Worm (Caenorhabditis elegans): ENCODE measurements around the gene F36H12.17.
"Not testable (repeated sequence)": the region's sequence is repeated elsewhere in the genome, so short reads cannot be mapped to it uniquely, and the experiment has no call there.

Gene F36H12.17

DNA sequence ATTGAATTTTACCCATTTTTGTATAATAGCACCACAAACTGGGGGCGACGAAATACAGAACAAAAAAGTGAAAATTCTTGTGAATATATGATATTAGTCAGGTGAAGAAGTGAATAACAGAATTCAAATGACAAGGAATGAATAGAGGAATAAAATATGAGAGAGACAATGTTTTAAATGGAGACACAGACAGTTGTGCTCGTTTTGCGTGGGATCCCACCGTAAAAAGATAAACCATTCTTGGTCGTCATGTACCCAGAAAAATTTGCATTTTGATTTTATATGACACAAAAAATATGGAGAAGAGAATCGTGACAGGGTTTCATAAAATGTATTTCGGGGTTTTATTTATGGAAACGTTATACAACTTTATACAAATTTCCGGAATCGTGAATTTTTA is at the start of gene F36H12.17:
Gene F36H12.17, minus strand, starts transcription at position 101 of the 400 bp plus-strand sequence.
- TF ChIP-seq hlh-15 (tag; optimal IDR thresholded peaks at IDR 0.05) (no peak), sox-4 (tag; optimal IDR thresholded peaks at IDR 0.05) (no peak), unc-42 (tag; optimal IDR thresholded peaks at IDR 0.05) (no peak), T23F11.4 (GFP tag; optimal IDR thresholded peaks at IDR 0.05) (no peak), pqm-1 (tag; optimal IDR thresholded peaks at IDR 0.05) (no peak), odd-2 (tag; optimal IDR thresholded peaks at IDR 0.05) (no peak), pax-1 (tag; optimal IDR thresholded peaks at IDR 0.05) (no peak)

ce11 chrIV:5326144-5326543 is 48.5 kb upstream of the F36H12.17 start, which contains the start of gene Y4C6B.4:
TSS of gene Y4C6B.4 (plus strand) at chrIV:5326444.
- TF ChIP-seq ceh-9 (tag; optimal IDR thresholded peaks at IDR 0.05): no peak

ce11 chrIV:5318835-5319303 is 41.2 kb upstream of the F36H12.17 start, which contains the start of gene slc-46A:
TSS of gene slc-46A (plus strand) at chrIV:5319253.
- TF ChIP-seq ceh-24 (tag; optimal IDR thresholded peaks at IDR 0.05) (no peak), nhr-232 (tag; optimal IDR thresholded peaks at IDR 0.05) (no peak), sdc-2 (tag; optimal IDR thresholded peaks at IDR 0.05) (no peak), dve-1 (tag; optimal IDR thresholded peaks at IDR 0.05) (no peak), hlh-15 (tag; optimal IDR thresholded peaks at IDR 0.05) (no peak), unc-86 (tag; optimal IDR thresholded peaks at IDR 0.05) (no peak), ceh-18 (tag; optimal IDR thresholded peaks at IDR 0.05) (no peak), K02D7.2 (tag; optimal IDR thresholded peaks at IDR 0.05) (no peak), lim-6 (tag; optimal IDR thresholded peaks at IDR 0.05) (no peak), fkh-10 (GFP tag; optimal IDR thresholded peaks at IDR 0.05) (no peak), ceh-22 (tag; optimal IDR thresholded peaks at IDR 0.05) (no peak), hlh-6 (tag; optimal IDR thresholded peaks at IDR 0.05) (no peak), ceh-14 (tag; optimal IDR thresholded peaks at IDR 0.05) (no peak), ref-2 (tag; optimal IDR thresholded peaks at IDR 0.05) (no peak), mec-3 (tag; optimal IDR thresholded peaks at IDR 0.05; ENCODE audit: borderline replicate concordance) (no peak), fax-1 (tag; optimal IDR thresholded peaks at IDR 0.05) (no peak), pha-2 (tag; optimal IDR thresholded peaks at IDR 0.05) (no peak), pat-9 (tag; optimal IDR thresholded peaks at IDR 0.05) (no peak), ceh-45 (GFP tag; IDR thresholded peaks at IDR 0.05) (no peak), tbx-7 (tag; optimal IDR thresholded peaks at IDR 0.05) (no peak)

DNA sequence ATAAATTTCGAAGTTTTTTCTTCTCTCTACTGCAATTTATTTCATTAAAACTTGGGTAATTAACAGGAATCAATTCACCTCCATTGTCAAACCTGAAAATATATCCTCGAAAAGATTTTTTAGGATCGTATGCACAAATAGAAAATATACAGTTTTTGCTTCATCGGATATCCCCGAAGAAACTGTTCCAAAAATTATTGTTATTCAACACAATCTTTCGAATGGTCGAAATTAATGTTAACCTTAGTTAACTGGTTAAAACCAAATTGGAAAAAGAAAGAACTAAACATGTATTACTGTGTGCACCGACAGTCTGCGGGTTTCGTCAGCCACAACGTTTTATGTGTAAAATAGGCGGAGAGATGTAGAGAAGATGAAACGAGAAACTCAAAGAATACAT is 39.5 kb upstream of the F36H12.17 start:
- TF ChIP-seq dve-1 (tag; optimal IDR thresholded peaks at IDR 0.05): no peak
- TF ChIP-seq nhr-232 (tag; optimal IDR thresholded peaks at IDR 0.05): no peak
- TF ChIP-seq ceh-31 (tag; optimal IDR thresholded peaks at IDR 0.05): no peak
- no peak for TF ChIP-seq unc-55 (GFP tag; optimal IDR thresholded peaks at IDR 0.05)
- no peak for TF ChIP-seq hlh-30 (tag; optimal IDR thresholded peaks at IDR 0.05; ENCODE audit: insufficient read depth)
- TF ChIP-seq lim-6 (tag; optimal IDR thresholded peaks at IDR 0.05): no peak
- no peak for TF ChIP-seq ceh-18 (tag; optimal IDR thresholded peaks at IDR 0.05)
- TF ChIP-seq ceh-34 (tag; optimal IDR thresholded peaks at IDR 0.05): no peak
- no peak for TF ChIP-seq madf-2 (tag; optimal IDR thresholded peaks at IDR 0.05)
- no peak for TF ChIP-seq unc-3 (GFP tag; conservative IDR thresholded peaks at IDR 0.05)
- no peak for TF ChIP-seq unc-3 (tag; optimal IDR thresholded peaks at IDR 0.05)
- no peak for TF ChIP-seq ceh-30 (tag; optimal IDR thresholded peaks at IDR 0.05)
- TF ChIP-seq ceh-14 (tag; optimal IDR thresholded peaks at IDR 0.05): no peak
- TF ChIP-seq pha-2 (tag; optimal IDR thresholded peaks at IDR 0.05): no peak
- no peak for TF ChIP-seq hlh-6 (tag; optimal IDR thresholded peaks at IDR 0.05)
- no peak for TF ChIP-seq ceh-2 (tag; optimal IDR thresholded peaks at IDR 0.05)

- TF ChIP-seq hlh-15, odd-2, tbx-7 (tag; optimal IDR thresholded peaks at IDR 0.05): not testable (repeated sequence)
Measured at ce11 chrIV:5316223-5316622, 38.6 kb upstream of the F36H12.17 start, which contains the start of gene msp-65. TSS of gene msp-65 (plus strand) at chrIV:5316523.

All from whole organism, late embryonic.